Fruit fly (Drosophila melanogaster) whole organism, embryonic: ENCODE results near the gene CG10254.

Experiments
- CG12155 ChIP-seq: fragments of 200-800 bp; sonication (Bioruptor generic); optimal IDR thresholded peaks from 3 replicates; lab custom pipeline; 2016; ENCODE audit warnings: missing biosample characterization, missing genetic modification characterization
- CG14014 ChIP-seq: fragments of 200-800 bp; sonication (Bioruptor generic); IDR thresholded peaks from 2 replicates; pipeline ENCODE4 v1.3.6; 2022; ENCODE audit warnings: missing biosample characterization, missing genetic modification characterization
- CG15011 ChIP-seq: fragments of 200-800 bp; sonication (Bioruptor generic); optimal IDR thresholded peaks from 3 replicates; lab custom pipeline; 2018; ENCODE audit warnings: missing biosample characterization, mild to moderate bottlenecking, missing genetic modification characterization
- CG1529 ChIP-seq: fragments of 200-800 bp; sonication (Bioruptor generic); optimal IDR thresholded peaks from 3 replicates; lab custom pipeline; 2018; ENCODE audit warnings: missing biosample characterization, missing genetic modification characterization
- CG1832 ChIP-seq: fragments of 200-800 bp; sonication (Bioruptor generic); optimal IDR thresholded peaks from 2 replicates; lab custom pipeline; 2017; ENCODE audit warnings: missing biosample characterization, mild to moderate bottlenecking, missing genetic modification characterization, inconsistent platforms
- CG2120 ChIP-seq: fragments of 200-800 bp; sonication (Bioruptor generic); optimal IDR thresholded peaks from 3 replicates; lab custom pipeline; 2016; ENCODE audit warnings: missing biosample characterization, missing genetic modification characterization
- CG34376 ChIP-seq: fragments of 200-800 bp; sonication (Bioruptor generic); optimal IDR thresholded peaks from 2 replicates; lab custom pipeline; 2018; ENCODE audit warnings: missing biosample characterization, mild to moderate bottlenecking, missing genetic modification characterization
- CG4328 ChIP-seq: fragments of 200-800 bp; sonication (Bioruptor generic); optimal IDR thresholded peaks from 3 replicates; lab custom pipeline; 2017; ENCODE audit warnings: missing biosample characterization, missing genetic modification reagents, missing genetic modification characterization
- CG4820 ChIP-seq: fragments of 200-800 bp; sonication (Bioruptor generic); optimal IDR thresholded peaks from 3 replicates; lab custom pipeline; 2016; ENCODE audit warnings: missing biosample characterization, missing genetic modification characterization
- Dip2 ChIP-seq: fragments of 200-800 bp; sonication (Bioruptor generic); IDR thresholded peaks from 2 replicates; pipeline ENCODE4 v1.3.6; 2022; ENCODE audit warnings: missing biosample characterization, missing genetic modification characterization
- Eip74EF ChIP-seq, 2 experiments: fragments of 200-800 bp in 1 of 2; fragments of >200 bp in 1 of 2; sonication (Bioruptor generic) in 1 of 2; optimal IDR thresholded peaks; 2 replicates each; lab custom pipeline; 2017 to 2019; ENCODE audit warnings: missing biosample characterization in 2 of 2, missing genetic modification characterization in 2 of 2, mild to moderate bottlenecking in 1 of 2, moderate library complexity in 1 of 2
- Ets65A ChIP-seq: fragments of 200-800 bp; sonication (Bioruptor generic); peaks from one replicate; lab custom pipeline; 2016; ENCODE audit warnings: missing biosample characterization, missing genetic modification characterization
- MTF-1 ChIP-seq: fragments of 200-800 bp; sonication (Bioruptor generic); optimal IDR thresholded peaks from 2 replicates; lab custom pipeline; 2018; ENCODE audit warnings: missing biosample characterization, mild to moderate bottlenecking, missing genetic modification characterization, borderline replicate concordance
- NK7.1 ChIP-seq: fragments of 200-800 bp; sonication (Bioruptor generic); optimal IDR thresholded peaks from 3 replicates; lab custom pipeline; 2016; ENCODE audit warnings: missing biosample characterization, missing genetic modification characterization
- Nf-YB ChIP-seq: fragments of 200-800 bp; sonication (Bioruptor generic); optimal IDR thresholded peaks from 3 replicates; lab custom pipeline; 2019; ENCODE audit warnings: missing biosample characterization, mild to moderate bottlenecking, missing genetic modification characterization, moderate library complexity
- Nf-YC ChIP-seq: fragments of 200-800 bp; optimal IDR thresholded peaks from 3 replicates; lab custom pipeline; 2019; ENCODE audit warnings: missing biosample characterization, mild to moderate bottlenecking, missing genetic modification characterization, moderate library complexity
- abd-A ChIP-seq: fragments of 200-800 bp; sonication (Bioruptor generic); optimal IDR thresholded peaks from 3 replicates; lab custom pipeline; 2019; ENCODE audit warnings: missing biosample characterization, mild to moderate bottlenecking, missing genetic modification characterization, moderate library complexity
- bab2 ChIP-seq: fragments of 200-800 bp; sonication (Bioruptor generic); optimal IDR thresholded peaks from 2 replicates; lab custom pipeline; 2016; ENCODE audit warnings: missing biosample characterization, missing genetic modification characterization
- br ChIP-seq: fragments of >200 bp; optimal IDR thresholded peaks from 2 replicates; lab custom pipeline; 2017
- chinmo ChIP-seq: fragments of 200-800 bp; sonication (Bioruptor generic); IDR thresholded peaks from 4 replicates; pipeline ENCODE4 v1.3.6; 2022; ENCODE audit warnings: missing biosample characterization, missing genetic modification characterization; ENCODE audit not compliant: partially characterized antibody
- chm ChIP-seq: fragments of 200-800 bp; sonication (Bioruptor generic); IDR thresholded peaks from 2 replicates; pipeline ENCODE4 v1.3.6; 2022; ENCODE audit warnings: missing biosample characterization, missing genetic modification characterization
- dmrt99B ChIP-seq: fragments of 200-800 bp; sonication (Bioruptor generic); optimal IDR thresholded peaks from 2 replicates; lab custom pipeline; 2018; ENCODE audit warnings: missing biosample characterization, mild to moderate bottlenecking, missing genetic modification characterization, moderate library complexity
- en ChIP-seq: fragments of 200-800 bp; sonication (Bioruptor generic); optimal IDR thresholded peaks from 2 replicates; lab custom pipeline; 2016; ENCODE audit warnings: missing biosample characterization, missing genetic modification characterization
- exex ChIP-seq: fragments of 200-800 bp; sonication (Bioruptor generic); optimal IDR thresholded peaks from 4 replicates; lab custom pipeline; 2018; ENCODE audit warnings: missing biosample characterization, mild to moderate bottlenecking, missing genetic modification characterization, moderate library complexity
- gro ChIP-seq: fragments of 200-800 bp; sonication (Bioruptor generic); optimal IDR thresholded peaks from 2 replicates; lab custom pipeline; 2016; ENCODE audit warnings: missing biosample characterization, missing genetic modification characterization
- gsb-n ChIP-seq: fragments of 200-800 bp; sonication (Bioruptor generic); optimal IDR thresholded peaks from 3 replicates; lab custom pipeline; 2018; ENCODE audit warnings: missing biosample characterization, mild to moderate bottlenecking, missing genetic modification characterization
- lab ChIP-seq: fragments of 200-800 bp; sonication (Bioruptor generic); optimal IDR thresholded peaks from 3 replicates; lab custom pipeline; 2017; ENCODE audit warnings: missing biosample characterization, missing genetic modification characterization, mild to moderate bottlenecking, moderate library complexity, missing genetic modification reagents
- mirr ChIP-seq: fragments of 200-800 bp; sonication (Bioruptor generic); optimal IDR thresholded peaks from 3 replicates; lab custom pipeline; 2018; ENCODE audit warnings: missing biosample characterization, mild to moderate bottlenecking, missing genetic modification characterization
- nmo ChIP-seq: fragments of 200-800 bp; sonication (Bioruptor generic); optimal IDR thresholded peaks from 2 replicates; lab custom pipeline; 2018; ENCODE audit warnings: missing biosample characterization, mild to moderate bottlenecking, missing genetic modification characterization, moderate library complexity
- nom ChIP-seq: fragments of 200-800 bp; sonication (Bioruptor generic); optimal IDR thresholded peaks from 2 replicates; lab custom pipeline; 2017; ENCODE audit warnings: missing biosample characterization, missing genetic modification characterization, mild to moderate bottlenecking, moderate library complexity, missing genetic modification reagents
- onecut ChIP-seq: fragments of 200-800 bp; sonication (Bioruptor generic); IDR thresholded peaks from 2 replicates; pipeline ENCODE4 v1.3.6; 2022; ENCODE audit warnings: missing biosample characterization, missing genetic modification characterization
- pan ChIP-seq, 4 experiments: fragments of >200 bp in 3 of 4; fragments of 200-800 bp in 1 of 4; sonication (Bioruptor generic) in 1 of 4; optimal IDR thresholded peaks in 3 of 4; IDR thresholded peaks in 1 of 4; 2 replicates each; pipeline versions ENCODE4 v1.3.6 to Lab custom; 2017 to 2022; ENCODE audit warnings: missing biosample characterization in 2 of 4, missing genetic modification characterization in 2 of 4, mixed read lengths in 1 of 4
- salm ChIP-seq: fragments of 200-800 bp; sonication (Bioruptor generic); optimal IDR thresholded peaks from 2 replicates; lab custom pipeline; 2018; ENCODE audit warnings: missing biosample characterization, mild to moderate bottlenecking, missing genetic modification characterization
- sd ChIP-seq: fragments of 200-800 bp; sonication (Bioruptor generic); optimal IDR thresholded peaks from 3 replicates; lab custom pipeline; 2018; ENCODE audit warnings: missing biosample characterization, mild to moderate bottlenecking, missing genetic modification characterization, moderate library complexity
- sug ChIP-seq: fragments of 200-800 bp; optimal IDR thresholded peaks from 2 replicates; lab custom pipeline; 2019; ENCODE audit warnings: missing biosample characterization, mild to moderate bottlenecking, missing genetic modification characterization, moderate library complexity
- tup ChIP-seq: fragments of 200-800 bp; sonication (Bioruptor generic); optimal IDR thresholded peaks from 2 replicates; lab custom pipeline; 2016; ENCODE audit warnings: missing biosample characterization, mild to moderate bottlenecking, missing genetic modification characterization, moderate library complexity
- twi ChIP-seq: fragments of 200-800 bp; optimal IDR thresholded peaks from 2 replicates; lab custom pipeline; 2019; ENCODE audit warnings: missing biosample characterization, mild to moderate bottlenecking, missing genetic modification characterization, moderate library complexity
- unpg ChIP-seq: fragments of 200-800 bp; sonication (Bioruptor generic); optimal IDR thresholded peaks from 3 replicates; lab custom pipeline; 2018; ENCODE audit warnings: missing biosample characterization, mild to moderate bottlenecking, missing genetic modification characterization, moderate library complexity
- z ChIP-seq: fragments of 200-800 bp; sonication (Bioruptor generic); IDR thresholded peaks from 3 replicates; pipeline ENCODE4 v1.3.6; 2022; ENCODE audit warnings: missing biosample characterization, missing genetic modification characterization

Gene CG10254

dm6 chr3R:23721525-23721924 lies 26.7 kb upstream of the CG10254 start, which contains the start of gene CG10232:
TSS of gene CG10232 (minus strand) at chr3R:23721625.
- TF ChIP-seq unpg (GFP tag; lab: Kevin White, UChicago) (no peak), gro (GFP tag; lab: Kevin White, UChicago) (no peak), twi (tag; lab: Kevin White, UChicago) (no peak), nom (no peak), dmrt99B (no peak), chm (GFP tag; lab: Robert Waterston, UW) (no peak), en (no peak), nmo (GFP tag; lab: Kevin White, UChicago) (no peak), tup (GFP tag; lab: Kevin White, UChicago) (no peak), Dip2 (GFP tag; lab: Robert Waterston, UW) (no peak), pan (optimal IDR thresholded peaks at IDR 0.05; lab: Kevin White, UChicago) (no peak), pan (GFP tag; optimal IDR thresholded peaks at IDR 0.05 in 1 of 2, IDR thresholded peaks at IDR 0.05 in 1 of 2) (no peak), NK7.1 (GFP tag; lab: Kevin White, UChicago) (no peak)

- TF ChIP-seq bab2 (GFP tag; lab: Kevin White, UChicago) (no peak), Ets65A (GFP tag; lab: Kevin White, UChicago) (peak; percentile 92), Nf-YC (tag; lab: Kevin White, UChicago) (peak; percentile 59), chinmo (GFP tag; lab: Robert Waterston, UW) (0 out of 4 replicates have a peak, but pooled peaks have one; percentile 15), CG2120 (GFP tag; lab: Kevin White, UChicago) (no peak), CG4820 (GFP tag; lab: Kevin White, UChicago) (no peak), CG15011 (no peak), Nf-YB (GFP tag; lab: Kevin White, UChicago) (peak; percentile 80), CG4328 (GFP tag; lab: Kevin White, UChicago) (peak; percentile 50), Eip74EF (GFP tag; optimal IDR thresholded peaks at IDR 0.05; lab: Kevin White, UChicago) (no peak), br (lab: Kevin White, UChicago) (no peak), abd-A (tag; lab: Kevin White, UChicago) (peak; percentile 1), z (peak; percentile 92), CG1832 (GFP tag; lab: Kevin White, UChicago) (no peak), onecut (GFP tag; lab: Robert Waterston, UW) (no peak), sd (tag; lab: Kevin White, UChicago) (peak; percentile 65), salm (no peak)
- TF ChIP-seq, all 482 proteins: peak for 8
Observed at dm6 chr3R:23718297-23718941, 23.6 kb upstream of the CG10254 start, which contains the start of gene nau. TSS of gene nau (minus strand) at chr3R:23718357.

dm6 chr3R:23714852-23715251 lies 20.1 kb upstream of the CG10254 start:
- peak; percentile 45 for TF ChIP-seq sug (tag; lab: Kevin White, UChicago)
- no peak for TF ChIP-seq CG12155 (GFP tag; lab: Kevin White, UChicago)
- TF ChIP-seq MTF-1 (GFP tag; lab: Kevin White, UChicago), result no peak
- peak; percentile 37 for TF ChIP-seq sd (tag; lab: Kevin White, UChicago)
- peak; percentile 50 for TF ChIP-seq CG34376 (GFP tag; lab: Kevin White, UChicago)
- TF ChIP-seq exex (tag; lab: Kevin White, UChicago), result peak; percentile 77
- TF ChIP-seq mirr (GFP tag; lab: Kevin White, UChicago), result peak; percentile 46
- no peak for TF ChIP-seq gsb-n
- no peak for TF ChIP-seq CG14014 (GFP tag; lab: Robert Waterston, UW)
- peak; percentile 28 for TF ChIP-seq lab (GFP tag; lab: Kevin White, UChicago)
- no peak for TF ChIP-seq CG1529 (GFP tag; lab: Kevin White, UChicago)
